Worm (Caenorhabditis elegans) whole organism, L2 larva: Measurements from ENCODE around the gene T02H6.6.

ENCODE experiments used
- F13H6.1 ChIP-seq: sonication (generic microtip); optimal IDR thresholded peaks from 2 replicates; lab custom pipeline; 2016; ENCODE audit warnings: missing genetic modification characterization, missing compliant biosample characterization
- R02D3.7 ChIP-seq: fragments of 150-350 bp; optimal IDR thresholded peaks from 2 replicates; lab custom pipeline; 2014; ENCODE audit warnings: missing biosample characterization, missing genetic modification characterization
- Y55F3AM.14 ChIP-seq: fragments of 200-800 bp; sonication (Bioruptor generic); optimal IDR thresholded peaks from 2 replicates; lab custom pipeline; 2018; ENCODE audit warnings: mild to moderate bottlenecking, missing genetic modification characterization, missing compliant biosample characterization
- ZK546.5 ChIP-seq: sonication (generic microtip); optimal IDR thresholded peaks from 2 replicates; lab custom pipeline; 2017; ENCODE audit warnings: missing biosample characterization, missing genetic modification characterization
- alr-1 ChIP-seq: fragments of 150-350 bp; optimal IDR thresholded peaks from 2 replicates; lab custom pipeline; 2014; ENCODE audit warnings: missing biosample characterization, missing genetic modification characterization
- ama-1 ChIP-seq: fragments of 150-350 bp; optimal IDR thresholded peaks from 2 replicates; lab custom pipeline; 2018; ENCODE audit warnings: inconsistent platforms
- blmp-1 ChIP-seq: sonication (generic microtip); optimal IDR thresholded peaks from 2 replicates; lab custom pipeline; 2017; ENCODE audit warnings: missing genetic modification characterization, mild to moderate bottlenecking, missing compliant biosample characterization, antibody characterized with exemption, moderate library complexity; ENCODE audit not compliant: insufficient read depth
- ceh-16 ChIP-seq: fragments of 150-350 bp; optimal IDR thresholded peaks from 2 replicates; lab custom pipeline; 2014; ENCODE audit warnings: missing biosample characterization, missing genetic modification characterization
- ceh-82 ChIP-seq: fragments of 150-350 bp; optimal IDR thresholded peaks from 2 replicates; lab custom pipeline; 2014; ENCODE audit warnings: missing biosample characterization, missing genetic modification characterization
- elt-1 ChIP-seq: fragments of 150-350 bp; optimal IDR thresholded peaks from 2 replicates; lab custom pipeline; 2014; ENCODE audit warnings: missing biosample characterization, missing genetic modification characterization
- elt-3 ChIP-seq: sonication (generic microtip); optimal IDR thresholded peaks from 2 replicates; lab custom pipeline; 2017; ENCODE audit warnings: missing biosample characterization, missing genetic modification characterization
- gmeb-1 ChIP-seq: fragments of 150-350 bp; optimal IDR thresholded peaks from 2 replicates; lab custom pipeline; 2014; ENCODE audit warnings: missing biosample characterization, missing genetic modification characterization
- lsy-2 ChIP-seq, 2 experiments: fragments of 150-350 bp in 1 of 2; sonication (generic microtip) in 1 of 2; optimal IDR thresholded peaks; 2 replicates each; lab custom pipeline; 2014 to 2017; ENCODE audit warnings: missing biosample characterization in 2 of 2, missing genetic modification characterization in 2 of 2
- mab-5 ChIP-seq: fragments of 150-350 bp; optimal IDR thresholded peaks from 2 replicates; lab custom pipeline; 2014; ENCODE audit warnings: missing biosample characterization, missing genetic modification characterization
- mdl-1 ChIP-seq, 2 experiments: fragments of 150-350 bp in 1 of 2; sonication (generic microtip) in 1 of 2; optimal IDR thresholded peaks; 2 replicates each; lab custom pipeline; 2017; ENCODE audit warnings: missing biosample characterization in 2 of 2, missing genetic modification characterization in 2 of 2
- nhr-10 ChIP-seq: sonication (generic microtip); optimal IDR thresholded peaks from 2 replicates; lab custom pipeline; 2017; ENCODE audit warnings: missing biosample characterization, missing genetic modification characterization
- nhr-12 ChIP-seq: fragments of 150-350 bp; optimal IDR thresholded peaks from 2 replicates; lab custom pipeline; 2014; ENCODE audit warnings: missing biosample characterization, missing genetic modification characterization
- nhr-21 ChIP-seq: fragments of 150-350 bp; optimal IDR thresholded peaks from 2 replicates; lab custom pipeline; 2014; ENCODE audit warnings: missing biosample characterization, missing genetic modification characterization
- nhr-23 ChIP-seq: fragments of 150-350 bp; optimal IDR thresholded peaks from 2 replicates; lab custom pipeline; 2014; ENCODE audit warnings: missing biosample characterization, missing genetic modification reagents, missing genetic modification characterization
- nhr-237 ChIP-seq: fragments of 150-350 bp; optimal IDR thresholded peaks from 2 replicates; lab custom pipeline; 2014; ENCODE audit warnings: missing biosample characterization, missing genetic modification characterization
- nhr-25 ChIP-seq: fragments of 150-350 bp; sonication (generic microtip); optimal IDR thresholded peaks from 3 replicates; lab custom pipeline; 2014; ENCODE audit warnings: missing biosample characterization, missing genetic modification characterization
- nhr-6 ChIP-seq: fragments of 150-350 bp; optimal IDR thresholded peaks from 2 replicates; lab custom pipeline; 2014; ENCODE audit warnings: missing biosample characterization, missing genetic modification characterization
- nhr-77 ChIP-seq: fragments of 150-350 bp; optimal IDR thresholded peaks from 2 replicates; lab custom pipeline; 2014; ENCODE audit warnings: missing biosample characterization, missing genetic modification characterization
- peb-1 ChIP-seq: fragments of 150-350 bp; optimal IDR thresholded peaks from 2 replicates; lab custom pipeline; 2014; ENCODE audit warnings: missing biosample characterization, missing genetic modification characterization
- sem-4 ChIP-seq: fragments of 150-350 bp; optimal IDR thresholded peaks from 2 replicates; lab custom pipeline; 2014; ENCODE audit warnings: missing biosample characterization, missing genetic modification reagents, missing genetic modification characterization
- skn-1 ChIP-seq: sonication (generic microtip); optimal IDR thresholded peaks from 2 replicates; lab custom pipeline; 2017; ENCODE audit warnings: missing biosample characterization, missing genetic modification characterization
- sma-3 ChIP-seq: sonication (generic microtip); optimal IDR thresholded peaks from 2 replicates; lab custom pipeline; 2016; ENCODE audit warnings: missing genetic modification reagents, missing genetic modification characterization, missing compliant biosample characterization
- snpc-4 ChIP-seq: fragments of 150-350 bp; optimal IDR thresholded peaks from 2 replicates; lab custom pipeline; 2014; ENCODE audit warnings: missing biosample characterization, missing genetic modification characterization
- unc-39 ChIP-seq: fragments of 150-350 bp; optimal IDR thresholded peaks from 2 replicates; lab custom pipeline; 2014; ENCODE audit warnings: missing biosample characterization, missing genetic modification characterization
- unc-62 ChIP-seq: fragments of 150-350 bp; optimal IDR thresholded peaks from 2 replicates; lab custom pipeline; 2014; ENCODE audit warnings: missing biosample characterization, missing genetic modification reagents, missing genetic modification characterization
- zag-1 ChIP-seq: fragments of 150-350 bp; optimal IDR thresholded peaks from 2 replicates; lab custom pipeline; 2014; ENCODE audit warnings: missing biosample characterization, missing genetic modification characterization
- ztf-4 ChIP-seq: fragments of 150-350 bp; optimal IDR thresholded peaks from 2 replicates; lab custom pipeline; 2014; ENCODE audit warnings: missing biosample characterization, missing genetic modification characterization

T02H6.6 gene

DNA sequence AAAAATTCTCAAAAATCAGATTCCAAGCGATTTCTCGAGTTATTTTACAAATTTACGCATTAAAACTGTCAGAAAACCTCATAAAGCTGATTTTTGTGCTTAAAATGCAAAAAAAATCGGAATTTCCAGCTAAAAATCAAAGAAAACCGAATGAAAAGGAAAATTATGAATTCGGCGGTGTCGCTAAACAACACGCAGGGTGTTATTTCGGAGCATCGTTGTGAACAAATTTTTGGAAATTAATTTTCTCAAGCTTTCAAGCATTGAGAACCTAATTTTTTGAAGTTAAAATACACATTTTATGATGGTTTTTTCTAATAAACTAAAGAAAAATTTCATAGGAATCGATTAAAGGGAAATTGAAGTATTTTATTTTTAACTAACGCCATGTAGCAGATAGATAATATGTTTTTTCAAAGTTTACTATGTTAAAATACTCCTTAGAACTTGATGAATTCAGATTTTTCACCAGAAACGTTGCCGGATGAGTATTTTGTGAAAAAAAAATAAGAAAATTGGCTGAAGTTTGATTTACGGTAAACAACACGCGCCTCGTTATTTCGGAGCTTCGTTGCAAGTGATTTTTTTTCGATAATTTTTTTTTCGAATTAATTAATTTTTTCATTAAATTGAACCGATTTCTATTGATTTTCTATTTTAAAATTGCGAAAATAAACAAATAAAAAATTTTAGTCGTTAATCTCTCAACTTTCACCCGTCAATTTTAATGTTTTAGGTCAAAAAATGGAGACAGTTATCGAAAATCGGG lies 18.0 kb downstream of the T02H6.6 start, which contains the start of gene thoc-1:
thoc-1 (plus strand) TSS at position 737 of the 769 bp plus-strand sequence.
- peak in 1 of 2 experiments; percentile 16 for TF ChIP-seq lsy-2 (tag; optimal IDR thresholded peaks at IDR 0.05; lab: Kevin White, UChicago)
- no peak for TF ChIP-seq F13H6.1 (tag; lab: Kevin White, UChicago)
- TF ChIP-seq, all 48 proteins: peak for 1

DNA sequence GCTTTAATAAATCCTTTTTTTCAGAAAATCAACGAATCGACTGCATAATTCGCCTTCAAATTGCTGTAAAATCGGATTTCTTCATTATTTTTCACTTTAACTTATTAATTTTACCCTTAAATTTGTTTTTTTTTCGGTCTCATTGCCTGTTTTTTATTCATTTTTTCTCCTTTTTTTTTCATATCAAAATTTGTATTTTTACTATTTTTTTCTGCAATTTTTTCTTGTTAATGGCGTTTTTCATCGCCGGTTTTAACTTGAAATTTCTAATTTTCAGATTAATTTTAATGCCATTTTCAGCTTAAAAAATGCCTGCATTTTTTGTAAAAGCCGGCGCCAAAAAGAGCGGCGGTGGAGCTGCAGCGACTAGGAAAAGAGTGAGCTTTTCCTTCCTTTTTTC lies 25.5 kb downstream of the T02H6.6 start, which contains the start of gene T02H6.1:
T02H6.1 (plus strand) TSS at position 301 of the 400 bp plus-strand sequence.
- no peak for TF ChIP-seq blmp-1 (tag; lab: Kevin White, UChicago)
- no peak for TF ChIP-seq nhr-25 (tag; lab: Kevin White, UChicago)
- no peak for TF ChIP-seq elt-1 (tag; lab: Kevin White, UChicago)
- no peak for TF ChIP-seq nhr-6
- no peak for TF ChIP-seq peb-1
- no peak for TF ChIP-seq gmeb-1 (tag; lab: Kevin White, UChicago)
- TF ChIP-seq sem-4, result no peak
- TF ChIP-seq R02D3.7 (tag; lab: Kevin White, UChicago), result no peak
- TF ChIP-seq mab-5, result no peak
- no peak for TF ChIP-seq nhr-10
- TF ChIP-seq ZK546.5 (tag; lab: Kevin White, UChicago), result no peak
- no peak for TF ChIP-seq nhr-12 (tag; lab: Kevin White, UChicago)
- TF ChIP-seq ceh-16 (tag; lab: Kevin White, UChicago), result no peak
- TF ChIP-seq unc-62 (GFP tag; lab: Kevin White, UChicago), result no peak
- TF ChIP-seq nhr-21 (tag; lab: Kevin White, UChicago), result no peak
- no peak for TF ChIP-seq nhr-237
- no peak for TF ChIP-seq Y55F3AM.14 (GFP tag; lab: Kevin White, UChicago)
- no peak for TF ChIP-seq elt-3 (tag; lab: Kevin White, UChicago)

DNA sequence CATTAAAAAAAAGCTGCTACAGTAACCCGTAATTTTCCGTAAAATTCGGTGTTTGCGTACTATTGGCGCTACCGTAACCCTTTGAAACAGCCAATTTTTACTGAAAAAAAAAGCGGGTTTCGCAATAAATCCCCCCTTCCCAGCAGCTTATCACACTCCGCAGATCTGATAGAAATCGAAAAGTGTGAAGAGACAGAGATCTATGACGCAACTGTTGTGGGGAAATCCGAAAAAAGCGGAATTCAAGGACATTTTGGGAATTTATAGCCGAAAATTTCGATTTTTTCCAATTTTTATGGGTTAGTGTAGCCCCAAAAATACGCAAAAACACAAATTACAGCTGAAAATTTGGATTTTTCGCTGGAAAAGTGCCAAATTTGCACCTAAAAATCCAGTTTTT lies 38.4 kb downstream of the T02H6.6 start:
- TF ChIP-seq peb-1 (no peak), ceh-16 (tag; lab: Kevin White, UChicago) (no peak), skn-1 (no peak), nhr-23 (no peak), lsy-2 (tag; optimal IDR thresholded peaks at IDR 0.05; lab: Kevin White, UChicago) (no peak), unc-39 (tag; lab: Kevin White, UChicago) (no peak)

DNA sequence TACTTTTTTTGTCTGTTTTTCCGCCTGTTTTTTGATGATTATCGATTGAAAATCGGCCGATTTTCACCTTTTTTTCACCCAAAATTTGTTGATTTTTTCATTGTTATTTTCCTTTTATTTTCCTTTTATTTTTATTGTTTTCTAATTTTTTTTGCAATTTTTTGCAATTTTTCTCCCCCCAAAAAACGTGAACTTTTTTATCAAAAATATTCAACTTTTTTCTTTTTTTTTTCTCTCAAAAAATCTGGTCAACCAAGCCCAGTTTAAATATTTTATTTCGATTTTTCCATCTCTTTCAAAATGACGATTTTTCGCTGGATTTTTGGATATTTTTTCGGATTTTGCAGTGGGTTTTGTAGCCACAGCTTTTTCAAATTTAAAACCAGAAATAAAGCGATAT lies 39.9 kb downstream of the T02H6.6 start, which contains the start of gene rfip-2:
rfip-2 (plus strand) TSS at position 301 of the 400 bp plus-strand sequence.
- TF ChIP-seq ZK546.5 (tag; lab: Kevin White, UChicago) (no peak), sma-3 (GFP tag; lab: Kevin White, UChicago) (no peak), elt-1 (tag; lab: Kevin White, UChicago) (no peak), unc-39 (tag; lab: Kevin White, UChicago) (no peak), mdl-1 (tag; optimal IDR thresholded peaks at IDR 0.05; lab: Kevin White, UChicago) (no peak), nhr-77 (tag; lab: Kevin White, UChicago) (no peak), F13H6.1 (tag; lab: Kevin White, UChicago) (no peak), nhr-23 (no peak), unc-62 (GFP tag; lab: Kevin White, UChicago) (no peak), ama-1 (lab: Kevin White, UChicago) (no peak), zag-1 (no peak), nhr-10 (no peak), ztf-4 (tag; lab: Kevin White, UChicago) (no peak)

DNA sequence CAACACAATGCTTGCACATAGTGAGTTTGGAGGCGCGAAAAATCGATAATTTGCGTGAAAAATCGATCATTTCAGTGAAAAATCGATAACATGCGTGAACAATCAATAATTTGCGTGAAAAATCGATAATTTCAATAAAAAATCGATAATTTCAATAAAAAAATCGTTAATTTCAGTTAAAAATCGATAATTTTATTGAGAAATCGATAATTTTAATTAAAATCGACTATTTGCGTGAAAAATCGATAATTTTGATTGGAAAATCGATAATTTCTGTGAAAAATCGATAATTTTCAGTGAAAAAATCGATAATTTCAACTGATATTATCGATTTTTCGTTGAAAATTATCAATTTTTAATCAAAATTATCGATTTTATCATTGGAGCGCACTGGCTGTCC lies 40.4 kb downstream of the T02H6.6 start:
- TF ChIP-seq snpc-4 (tag; lab: Kevin White, UChicago), result no peak
- no peak for TF ChIP-seq peb-1
- TF ChIP-seq unc-39 (tag; lab: Kevin White, UChicago), result no peak
- TF ChIP-seq ceh-82 (tag; lab: Kevin White, UChicago), result no peak
- TF ChIP-seq alr-1 (tag; lab: Kevin White, UChicago), result no peak
- no peak for TF ChIP-seq nhr-25 (tag; lab: Kevin White, UChicago)

DNA sequence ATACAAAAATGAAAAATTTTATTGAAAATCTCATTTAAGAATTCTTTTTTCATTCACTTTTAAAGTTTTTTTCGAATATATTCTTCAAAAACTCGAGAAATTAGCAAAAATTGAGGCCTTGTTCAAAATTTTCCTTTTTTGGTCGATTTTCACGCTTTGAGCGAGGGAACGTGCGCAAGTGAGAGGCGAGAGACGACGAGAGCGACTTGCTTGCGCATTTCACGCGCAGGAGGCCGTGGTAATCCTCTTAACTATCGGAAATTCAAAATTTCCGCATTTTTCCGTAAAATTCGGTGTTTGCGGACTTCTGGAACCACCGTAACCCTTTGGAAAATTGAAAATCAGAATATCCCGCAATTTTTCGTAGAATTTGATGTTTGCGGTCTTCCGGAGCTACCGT lies 46.4 kb downstream of the T02H6.6 start:
- TF ChIP-seq lsy-2 (tag; optimal IDR thresholded peaks at IDR 0.05; lab: Kevin White, UChicago), result peak in 1 of 2 experiments; percentile 17
- TF ChIP-seq gmeb-1 (tag; lab: Kevin White, UChicago), result no peak
